Worm (Caenorhabditis elegans) whole organism, L4/young adult: Measurements from ENCODE around the gene Y43F8B.14.

Experiments used
- W03F9.2 ChIP-seq: fragments of 150-350 bp; optimal IDR thresholded peaks from 2 replicates; lab custom pipeline; 2014; ENCODE audit warnings: missing biosample characterization, missing genetic modification characterization
- dao-5 ChIP-seq: sonication (generic microtip); optimal IDR thresholded peaks from 2 replicates; lab custom pipeline; 2016; ENCODE audit warnings: missing genotype, missing genetic modification characterization, moderate library complexity, missing compliant biosample characterization
- him-1 ChIP-seq: sonication (generic microtip); optimal IDR thresholded peaks from 2 replicates; lab custom pipeline; 2016; ENCODE audit warnings: missing genotype, missing genetic modification reagents, missing genetic modification characterization, missing compliant biosample characterization

Gene Y43F8B.14

DNA sequence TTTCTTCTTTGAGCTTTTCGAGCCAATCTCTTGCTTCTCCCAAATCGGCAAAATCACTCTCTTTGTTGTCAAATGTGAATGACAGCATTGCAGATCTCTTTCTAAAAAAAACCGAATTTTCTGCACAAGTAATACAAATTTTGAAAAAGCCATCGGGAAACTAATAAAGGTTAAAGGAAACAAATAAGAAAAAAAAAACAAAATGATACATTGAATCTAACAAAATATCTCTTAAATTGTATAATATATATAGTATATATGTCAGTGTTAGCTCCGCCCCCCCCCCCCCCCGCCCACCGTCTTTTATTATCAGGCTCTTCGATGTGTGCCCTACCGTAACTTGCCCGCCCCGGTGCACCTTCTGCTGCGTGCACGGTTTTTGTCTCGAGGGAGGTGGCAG lies 22.8 kb downstream of the Y43F8B.14 start, which contains the start of gene C25F9.11:
TSS of gene C25F9.11 (minus strand) at position 101 of the 400 bp plus-strand sequence.
- TF ChIP-seq him-1 (tag; lab: Kevin White, UChicago) (no peak), W03F9.2 (tag; lab: Kevin White, UChicago) (no peak), dao-5 (tag; lab: Kevin White, UChicago) (no peak)

DNA sequence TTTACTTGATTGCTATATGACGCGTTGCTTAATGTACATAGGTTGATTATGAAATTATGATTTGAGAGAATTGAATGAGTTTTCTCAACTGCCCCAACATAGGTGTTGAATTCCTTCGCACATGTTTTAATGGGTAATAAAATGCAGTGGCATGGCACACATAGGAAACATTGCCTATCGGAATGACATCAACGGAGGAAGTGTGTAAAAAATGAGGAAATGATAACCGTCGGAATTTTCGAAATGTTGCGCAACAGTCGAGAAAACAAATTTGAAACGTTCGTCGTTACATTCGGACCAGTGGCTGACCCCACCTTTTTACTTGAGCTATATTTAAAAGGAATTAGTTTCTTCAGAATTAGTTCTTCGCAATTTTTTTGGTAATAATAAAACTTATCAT lies 23.7 kb downstream of the Y43F8B.14 start:
- TF ChIP-seq dao-5 (tag; lab: Kevin White, UChicago) (no peak), W03F9.2 (tag; lab: Kevin White, UChicago) (no peak), him-1 (tag; lab: Kevin White, UChicago) (no peak)

DNA sequence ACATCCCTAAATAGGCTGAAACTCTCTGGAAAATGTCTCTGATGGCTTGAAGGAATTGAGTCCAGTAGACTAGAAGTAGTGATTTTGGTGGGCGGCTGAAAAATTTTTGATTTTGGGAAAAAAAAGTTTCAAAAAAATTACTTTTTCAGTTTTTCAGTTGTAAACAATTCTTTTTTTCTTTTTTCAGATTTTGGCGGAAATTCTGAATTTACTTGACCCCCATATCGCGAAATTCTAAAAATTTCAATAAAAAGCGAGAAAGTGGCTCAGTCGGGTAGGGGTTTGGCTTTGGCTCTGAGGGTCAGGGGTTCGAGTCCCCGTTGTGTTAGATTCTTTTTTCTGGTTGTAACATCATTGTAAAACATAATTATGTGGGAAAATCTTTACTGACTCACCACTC lies 24.7 kb downstream of the Y43F8B.14 start, which contains the start of gene srw-85:
TSS of gene srw-85 (minus strand) at position 101 of the 400 bp plus-strand sequence.
- TF ChIP-seq him-1 (tag; lab: Kevin White, UChicago) (no peak), dao-5 (tag; lab: Kevin White, UChicago) (no peak), W03F9.2 (tag; lab: Kevin White, UChicago) (no peak)

DNA sequence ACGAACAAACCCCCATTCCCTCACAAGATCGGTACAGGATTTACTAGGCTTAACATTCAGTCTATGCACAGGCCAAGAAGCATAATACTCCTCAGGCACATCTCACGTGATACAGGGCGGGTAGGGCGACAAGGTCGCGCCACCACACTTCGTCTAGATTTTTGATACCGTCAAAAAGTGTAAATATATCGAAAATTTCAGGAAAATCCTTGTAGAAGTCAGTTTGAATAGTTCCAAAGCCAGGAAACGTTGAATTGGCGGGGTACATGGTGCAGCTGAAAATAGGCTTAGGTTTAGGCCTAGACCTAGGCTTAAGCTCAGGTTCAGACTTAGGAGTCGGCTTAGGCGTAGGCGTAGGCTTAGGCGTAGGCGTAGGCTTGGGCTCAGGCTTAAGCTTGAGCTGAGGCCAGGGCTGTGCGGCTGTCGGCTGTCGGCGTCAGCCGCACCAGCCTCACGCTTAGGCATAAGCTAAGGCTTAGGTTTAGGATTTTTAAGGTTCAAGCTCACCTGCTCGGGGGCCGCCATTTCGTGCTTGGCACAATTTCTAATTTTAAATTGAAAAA lies 25.3 kb downstream of the Y43F8B.14 start:
- TF ChIP-seq W03F9.2 (tag; lab: Kevin White, UChicago) = no peak
- TF ChIP-seq him-1 (tag; lab: Kevin White, UChicago) = no peak
- no peak for TF ChIP-seq dao-5 (tag; lab: Kevin White, UChicago)

DNA sequence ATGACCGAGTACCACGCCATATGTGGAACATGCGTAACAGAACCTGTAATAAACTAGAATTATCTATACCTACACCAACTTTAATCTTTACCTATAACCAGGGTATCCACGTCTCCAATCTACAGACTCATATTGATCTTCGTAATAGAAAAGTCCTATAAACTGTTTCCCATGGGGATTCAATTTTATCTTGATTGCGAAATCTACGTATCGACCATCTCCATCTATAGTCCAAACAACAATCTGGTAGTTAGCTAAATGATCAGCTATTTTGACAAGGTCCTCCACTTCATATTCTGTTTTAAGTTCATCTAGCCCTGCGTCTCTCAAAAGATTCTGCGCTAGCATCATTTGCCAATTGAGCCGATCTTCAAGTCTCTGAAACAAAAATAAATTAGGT lies 26.2 kb downstream of the Y43F8B.14 start:
- TF ChIP-seq dao-5 (tag; lab: Kevin White, UChicago) = no peak
- TF ChIP-seq him-1 (tag; lab: Kevin White, UChicago) = no peak
- no peak for TF ChIP-seq W03F9.2 (tag; lab: Kevin White, UChicago)

DNA sequence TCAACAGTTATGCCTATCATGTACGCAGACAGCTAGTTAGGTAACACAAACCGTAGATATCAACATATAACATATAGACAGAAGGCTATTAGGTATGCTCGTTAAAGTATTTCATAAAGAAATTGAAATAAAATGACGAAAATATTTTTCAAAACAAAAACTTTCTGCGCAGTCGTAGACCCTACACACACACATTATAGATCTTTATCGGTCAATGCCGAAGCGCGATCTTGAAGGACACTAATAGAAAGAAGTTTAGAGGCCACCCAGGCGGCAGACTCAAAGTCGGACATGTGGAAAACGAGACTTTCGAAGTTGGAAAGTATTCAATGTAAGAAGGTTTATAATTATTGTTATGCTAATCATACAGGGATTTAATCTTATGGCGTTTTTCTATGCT lies 26.8 kb downstream of the Y43F8B.14 start:
- no peak for TF ChIP-seq dao-5 (tag; lab: Kevin White, UChicago)
- no peak for TF ChIP-seq him-1 (tag; lab: Kevin White, UChicago)
- no peak for TF ChIP-seq W03F9.2 (tag; lab: Kevin White, UChicago)

DNA sequence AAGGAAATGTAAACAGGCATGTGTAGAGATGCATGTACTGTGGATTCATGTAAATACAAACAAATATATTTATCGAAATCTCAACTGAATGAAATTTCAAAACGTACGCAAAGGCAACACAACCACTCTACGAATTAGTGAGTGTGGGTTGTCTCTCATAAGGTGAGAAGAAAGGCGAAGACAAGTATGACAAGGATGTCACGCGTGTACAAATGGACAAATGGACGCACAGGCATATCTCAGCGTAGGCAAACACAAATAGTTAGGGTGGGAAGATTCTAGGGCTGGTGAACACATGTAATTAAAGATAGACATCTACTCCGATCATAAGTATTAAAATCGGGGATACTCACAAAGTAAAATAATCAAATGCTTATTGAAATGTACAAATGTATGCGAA lies 27.7 kb downstream of the Y43F8B.14 start:
- TF ChIP-seq him-1 (tag; lab: Kevin White, UChicago) (no peak), W03F9.2 (tag; lab: Kevin White, UChicago) (no peak)

DNA sequence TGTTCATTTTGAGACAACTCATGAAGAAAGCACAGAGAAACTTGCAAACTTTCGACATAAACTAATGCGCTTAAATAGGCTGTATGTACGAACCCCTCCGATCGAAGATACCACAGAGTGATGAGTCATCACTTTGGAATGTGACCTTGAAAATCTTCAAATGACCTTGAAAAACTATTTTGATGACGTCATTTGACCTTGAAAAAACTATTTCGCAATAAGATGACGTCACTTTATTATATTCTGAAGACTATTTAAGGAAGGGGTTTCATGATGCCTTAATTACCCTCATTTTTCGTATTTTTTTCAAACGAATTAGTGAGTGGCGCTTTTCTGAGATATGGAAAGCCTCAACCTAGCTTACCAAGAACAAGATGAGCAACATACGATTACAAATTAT lies 34.6 kb downstream of the Y43F8B.14 start, which contains the start of gene C25F9.2:
TSS of gene C25F9.2 (plus strand) at position 341 of the 400 bp plus-strand sequence.
- TF ChIP-seq dao-5 (tag; lab: Kevin White, UChicago) (no peak), him-1 (tag; lab: Kevin White, UChicago) (no peak), W03F9.2 (tag; lab: Kevin White, UChicago) (no peak)

DNA sequence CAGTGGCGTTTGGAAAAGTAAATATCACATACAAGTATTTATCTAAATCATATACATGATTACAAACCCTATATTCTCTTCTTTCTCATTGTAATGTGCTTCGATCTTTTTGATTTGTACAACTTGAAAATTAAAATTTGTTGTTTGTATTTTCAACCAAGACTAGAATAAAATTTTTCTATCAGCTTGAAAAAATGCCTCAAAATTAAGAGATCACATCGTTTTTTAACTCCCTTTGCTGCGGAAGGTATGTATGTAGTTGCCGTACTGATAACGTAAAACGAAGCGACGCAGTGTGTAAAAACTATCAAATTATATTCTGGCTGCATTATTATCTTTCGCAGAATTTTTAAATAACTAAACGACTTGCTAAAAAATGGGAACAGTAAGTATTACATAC lies 37.9 kb downstream of the Y43F8B.14 start, which contains the start of gene C25F9.15:
TSS of gene C25F9.15 (plus strand) at position 301 of the 400 bp plus-strand sequence.
- TF ChIP-seq W03F9.2 (tag; lab: Kevin White, UChicago) (no peak), dao-5 (tag; lab: Kevin White, UChicago) (no peak)

DNA sequence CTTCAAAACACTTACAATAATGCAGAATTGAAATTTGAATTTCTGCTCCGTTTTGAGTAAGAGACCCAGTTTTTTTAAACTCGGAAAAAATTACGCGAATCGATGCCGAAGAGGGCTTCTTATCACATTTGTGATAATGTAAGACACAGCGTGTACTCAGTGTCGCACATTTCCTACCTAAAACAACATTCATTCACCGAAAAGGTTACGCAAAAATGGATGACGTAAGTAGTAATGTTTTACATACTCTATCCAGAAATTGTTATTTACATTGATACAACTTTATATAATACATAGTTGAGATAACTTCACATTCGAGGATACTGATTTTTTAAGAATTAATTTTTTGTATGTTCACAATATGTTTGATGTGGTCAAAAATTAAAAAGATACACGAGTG lies 39.3 kb downstream of the Y43F8B.14 start, which contains the start of the genes C25F9.4 and C25F9.9:
TSS of gene C25F9.4 (minus strand) at position 101 of the 400 bp plus-strand sequence.
TSS of gene C25F9.9 (plus strand) at position 137 of the 400 bp plus-strand sequence.
- TF ChIP-seq dao-5 (tag; lab: Kevin White, UChicago) = no peak
- TF ChIP-seq him-1 (tag; lab: Kevin White, UChicago) = no peak
- no peak for TF ChIP-seq W03F9.2 (tag; lab: Kevin White, UChicago)

DNA sequence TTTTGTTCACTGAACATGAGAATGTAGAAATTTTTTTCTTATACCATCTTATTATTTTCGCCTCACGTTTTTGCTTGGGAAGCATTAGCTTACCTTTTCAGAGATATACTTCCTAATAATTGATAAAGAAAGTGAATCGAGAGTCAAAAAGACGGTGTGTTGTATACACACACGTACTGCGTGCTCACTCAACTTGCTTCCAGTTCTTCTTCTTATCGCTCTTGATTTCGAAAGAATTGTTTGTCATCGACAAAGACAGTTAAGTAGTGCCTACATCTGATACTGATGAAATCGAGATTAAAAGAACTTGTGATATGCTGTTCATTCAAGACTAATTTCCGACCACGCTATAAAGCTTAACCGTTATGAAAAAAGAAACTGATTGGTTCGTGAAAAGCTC lies 45.1 kb downstream of the Y43F8B.14 start, which contains the start of gene C25F9.5:
TSS of gene C25F9.5 (minus strand) at position 195 of the 400 bp plus-strand sequence.
- TF ChIP-seq him-1 (tag; lab: Kevin White, UChicago) (no peak), dao-5 (tag; lab: Kevin White, UChicago) (no peak), W03F9.2 (tag; lab: Kevin White, UChicago) (no peak)

DNA sequence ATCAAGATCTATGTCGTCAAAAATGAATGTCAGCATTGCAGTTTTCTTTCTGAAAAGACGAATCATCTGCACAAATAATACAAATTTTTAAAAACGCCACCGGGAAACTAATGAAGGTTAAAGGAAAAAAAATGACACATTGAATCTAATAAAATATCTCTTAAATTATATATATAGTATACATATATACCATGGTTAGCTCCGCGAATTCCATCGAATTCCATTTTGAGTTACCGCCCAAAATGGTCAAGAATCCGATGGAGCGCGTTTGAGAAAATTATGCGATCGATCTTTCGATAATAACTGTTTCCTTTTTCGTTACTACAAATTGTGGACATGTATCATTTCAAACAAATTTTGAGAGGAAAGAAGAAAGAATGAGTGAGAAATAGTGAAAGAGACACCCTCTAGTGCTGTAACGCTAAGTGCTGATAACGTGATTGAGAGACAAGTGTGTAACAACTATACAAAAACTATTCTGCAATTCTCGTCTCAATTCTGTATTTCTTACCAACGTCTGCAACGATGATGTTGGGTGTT lies 50.4 kb downstream of the Y43F8B.14 start, which contains the start of the genes C25F9.6 and C25F9.10:
TSS of gene C25F9.6 (minus strand) at position 51 of the 540 bp plus-strand sequence.
TSS of gene C25F9.10 (plus strand) at position 454 of the 540 bp plus-strand sequence.
- TF ChIP-seq him-1 (tag; lab: Kevin White, UChicago) (no peak), dao-5 (tag; lab: Kevin White, UChicago) (no peak), W03F9.2 (tag; lab: Kevin White, UChicago) (no peak)

DNA sequence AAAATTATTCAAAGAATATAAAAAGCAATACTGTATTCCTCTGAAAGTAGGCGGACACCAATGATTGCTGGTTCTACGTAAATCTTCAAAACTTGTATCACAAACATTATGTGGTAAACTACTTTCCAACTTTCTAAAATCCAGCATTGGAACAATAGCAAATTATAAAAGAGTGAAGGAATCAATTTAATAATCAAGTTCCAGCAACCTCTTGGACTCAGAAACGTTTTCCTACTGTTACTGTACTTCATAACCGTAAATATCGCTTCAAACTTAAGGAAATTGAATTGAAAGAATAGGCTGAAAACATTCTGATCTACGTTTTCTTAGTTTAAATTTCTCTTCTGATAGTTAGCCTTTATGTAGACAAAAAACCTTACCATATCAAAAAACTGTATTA lies 52.2 kb downstream of the Y43F8B.14 start:
- TF ChIP-seq him-1 (tag; lab: Kevin White, UChicago) = no peak
- no peak for TF ChIP-seq dao-5 (tag; lab: Kevin White, UChicago)
- TF ChIP-seq W03F9.2 (tag; lab: Kevin White, UChicago) = no peak
